Fruit fly (Drosophila melanogaster) whole organism, pupa: Measurements from ENCODE around the gene niki.

ENCODE experiments used
- CG13204 ChIP-seq: fragments of 200-800 bp; sonication (Bioruptor generic); optimal IDR thresholded peaks from 2 replicates; lab custom pipeline; 2018; ENCODE audit warnings: missing biosample characterization, mild to moderate bottlenecking, missing genetic modification characterization, moderate library complexity
- CG14655 ChIP-seq: fragments of 200-800 bp; sonication (Bioruptor generic); optimal IDR thresholded peaks from 3 replicates; lab custom pipeline; 2017; ENCODE audit warnings: mild to moderate bottlenecking, missing biosample characterization, missing genetic modification reagents, missing genetic modification characterization
- CG15710 ChIP-seq: fragments of 200-800 bp; sonication (Bioruptor generic); optimal IDR thresholded peaks from 2 replicates; lab custom pipeline; 2018; ENCODE audit warnings: missing biosample characterization, mild to moderate bottlenecking, missing genetic modification characterization, moderate library complexity
- CG32121 ChIP-seq: fragments of 200-800 bp; sonication (Bioruptor generic); IDR thresholded peaks from 2 replicates; pipeline ENCODE4 v1.3.6; 2022; ENCODE audit warnings: missing biosample characterization, missing genetic modification characterization
- CG34367 ChIP-seq: fragments of 200-800 bp; sonication (Bioruptor generic); optimal IDR thresholded peaks from 2 replicates; lab custom pipeline; 2018; ENCODE audit warnings: missing biosample characterization, mild to moderate bottlenecking, missing genetic modification characterization
- CG4496 ChIP-seq: fragments of 200-800 bp; sonication (Bioruptor generic); IDR thresholded peaks from 3 replicates; pipeline ENCODE4 v1.3.6; 2022; ENCODE audit warnings: missing biosample characterization, missing genetic modification characterization
- CG8301 ChIP-seq: fragments of 200-800 bp; sonication (Bioruptor generic); optimal IDR thresholded peaks from 2 replicates; lab custom pipeline; 2018; ENCODE audit warnings: missing biosample characterization, mild to moderate bottlenecking, missing genetic modification characterization
- D1 ChIP-seq: fragments of 200-800 bp; sonication (Bioruptor generic); optimal IDR thresholded peaks from 2 replicates; lab custom pipeline; 2018; ENCODE audit warnings: missing biosample characterization, mild to moderate bottlenecking, missing genetic modification characterization, moderate library complexity
- EcR ChIP-seq: fragments of 200-800 bp; sonication (Bioruptor generic); optimal IDR thresholded peaks from 3 replicates; lab custom pipeline; 2019; ENCODE audit warnings: missing biosample characterization, missing genetic modification characterization, mild to moderate bottlenecking, moderate library complexity, missing genetic modification reagents
- fd96Ca ChIP-seq: fragments of 200-800 bp; sonication (Bioruptor generic); IDR thresholded peaks from 3 replicates; pipeline ENCODE4 v1.3.6; 2022; ENCODE audit warnings: missing biosample characterization, missing genetic modification characterization
- gl ChIP-seq: fragments of 200-800 bp; sonication (Bioruptor generic); optimal IDR thresholded peaks from 2 replicates; lab custom pipeline; 2018; ENCODE audit warnings: missing biosample characterization, mild to moderate bottlenecking, missing genetic modification characterization
- rn ChIP-seq: fragments of 200-800 bp; sonication (Bioruptor generic); IDR thresholded peaks from 2 replicates; pipeline ENCODE4 v1.3.6; 2022; ENCODE audit warnings: missing biosample characterization, missing genetic modification characterization

DNA sequence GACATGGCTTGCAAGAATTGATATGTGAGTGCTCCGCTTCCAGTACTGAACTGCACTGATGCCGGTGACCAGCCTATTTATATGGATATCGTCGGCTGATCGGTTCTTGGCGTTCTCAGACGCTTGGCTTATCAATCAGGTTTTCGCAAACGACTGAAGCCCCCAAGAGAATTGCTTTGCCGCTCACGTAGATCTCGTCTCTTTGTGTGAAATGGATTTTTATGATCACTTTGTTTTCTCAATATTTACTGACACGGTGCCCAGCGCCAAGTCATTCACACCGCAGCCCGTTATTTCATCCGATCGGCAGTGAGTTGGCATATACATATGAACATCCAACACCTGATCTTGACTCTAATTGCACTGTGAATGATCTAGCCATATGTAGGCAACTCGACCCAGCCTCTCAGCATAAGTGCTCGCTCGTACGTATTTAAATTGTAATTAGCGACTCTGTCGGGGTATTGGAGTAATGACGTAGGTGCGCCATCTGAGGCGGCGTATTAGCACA lies 34.9 kb upstream of the niki start, which contains the start of gene CG13639:
- TF ChIP-seq CG34367 (tag; lab: Kevin White, UChicago) (peak; percentile 27), fd96Ca (no peak), EcR (GFP tag; lab: Kevin White, UChicago) (peak; percentile 87), CG32121 (GFP tag; lab: Robert Waterston, UW) (no peak), rn (GFP tag; lab: Robert Waterston, UW) (no peak), CG4496 (no peak), gl (tag; lab: Kevin White, UChicago) (no peak), D1 (no peak), CG13204 (no peak), CG15710 (tag; lab: Kevin White, UChicago) (no peak), CG8301 (tag; lab: Kevin White, UChicago) (no peak), CG14655 (no peak)
